Fruit fly (Drosophila melanogaster): ENCODE data around the gene kibra.
A peak's percentile ranks its signal among the peaks of the same experiment; 100 is the strongest.

kibra gene

DNA sequence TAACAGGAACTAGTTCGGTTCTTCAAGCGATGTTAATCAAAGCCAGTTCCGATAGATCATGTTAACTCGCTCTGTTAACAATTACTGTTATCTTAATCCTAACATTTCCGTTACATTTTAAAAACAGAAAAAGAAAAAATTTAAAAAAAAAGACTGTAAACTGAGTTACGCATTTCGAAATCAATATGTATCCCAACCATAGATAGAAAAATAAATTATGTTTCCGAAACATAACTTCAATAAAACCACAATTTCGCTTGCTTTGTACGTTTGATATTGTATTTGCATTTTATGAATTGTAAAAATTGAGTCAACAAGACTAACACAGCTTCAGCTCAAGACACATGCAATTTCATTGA lies 419 bp upstream of the kibra start:
- TF ChIP-seq tai (GFP tag; optimal IDR thresholded peaks at IDR 0.05) (peak; percentile 27), Dfd (GFP tag; optimal IDR thresholded peaks at IDR 0.05) (no peak), brk (GFP tag; optimal IDR thresholded peaks at IDR 0.05) (no peak), CG32264 (GFP tag; optimal IDR thresholded peaks at IDR 0.05) (no peak)

DNA sequence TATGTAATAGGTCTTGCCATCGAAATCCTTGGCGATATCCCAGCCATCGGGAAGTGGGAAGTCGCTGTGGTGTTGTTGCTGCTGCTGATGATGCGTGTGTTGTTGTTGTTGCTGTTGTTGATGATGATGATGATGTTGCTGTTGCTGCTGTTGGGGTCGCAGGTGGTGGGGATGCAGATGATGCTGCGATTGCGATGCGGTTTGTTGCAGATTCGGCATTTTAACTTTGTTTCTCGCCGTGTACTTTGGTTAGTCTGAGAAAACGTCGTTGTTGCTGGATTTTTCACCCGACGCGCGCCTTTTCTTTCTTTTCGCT lies 748 bp downstream of the kibra start:
- TF ChIP-seq Dif (GFP tag; optimal IDR thresholded peaks at IDR 0.05; ENCODE audit: partially characterized antibody) (no peak), psq (GFP tag; optimal IDR thresholded peaks at IDR 0.05) (no peak), foxo (GFP tag; optimal IDR thresholded peaks at IDR 0.05) (no peak), Dfd (GFP tag; optimal IDR thresholded peaks at IDR 0.05) (peak; percentile 38)

DNA sequence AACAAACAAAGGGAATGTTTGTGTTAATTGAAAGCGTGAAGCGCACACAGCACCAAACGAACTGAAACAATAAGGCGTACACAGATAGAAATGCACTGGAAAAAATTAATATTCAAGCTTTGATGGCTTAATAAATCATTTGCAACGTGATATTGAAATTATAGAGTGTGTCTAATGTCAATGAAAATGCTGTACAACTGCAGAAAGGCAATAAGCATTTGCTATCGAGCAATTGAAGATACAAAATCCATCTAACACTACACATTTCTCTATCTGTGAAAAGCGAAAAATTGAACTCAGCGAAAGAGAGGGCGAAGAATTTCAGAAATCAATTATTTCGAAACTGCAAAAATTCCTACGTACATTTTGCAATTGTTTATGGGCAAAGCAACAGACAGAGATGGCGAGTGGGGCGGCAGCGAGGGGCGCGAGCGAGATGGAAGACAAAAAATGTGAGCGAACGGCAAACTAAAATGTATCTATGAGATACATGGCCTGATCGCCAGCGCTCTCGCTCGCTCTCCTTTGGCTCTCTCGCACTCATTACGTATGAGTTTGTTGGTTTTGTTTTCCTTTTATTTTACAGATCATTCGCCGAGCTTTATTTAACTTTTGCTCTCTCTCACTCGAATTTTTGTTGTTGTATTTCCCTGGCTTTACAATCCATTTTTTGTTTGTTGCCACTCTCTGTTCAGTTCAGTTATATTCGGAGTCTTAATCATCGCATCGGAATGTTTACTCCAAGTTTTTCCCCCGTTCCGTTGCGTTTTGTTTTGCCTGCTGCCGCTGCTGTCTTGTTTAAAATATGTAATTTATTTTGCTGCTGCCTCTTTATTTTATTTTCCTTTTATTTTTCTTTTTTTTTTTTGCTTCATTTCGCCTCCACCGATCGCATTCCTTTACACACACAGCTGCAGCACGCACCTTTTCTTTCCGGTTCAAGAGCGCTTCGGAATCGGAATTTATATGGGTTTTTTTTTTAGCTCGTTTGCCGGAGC lies 1.8 kb downstream of the kibra start:
- TF ChIP-seq Hr83 (GFP tag; optimal IDR thresholded peaks at IDR 0.05; ENCODE audit: poor library complexity, severe bottlenecking) (no peak), lola (GFP tag; optimal IDR thresholded peaks at IDR 0.05) (no peak), Sp1 (GFP tag; optimal IDR thresholded peaks at IDR 0.05) (peak; percentile 28), Dfd (GFP tag; optimal IDR thresholded peaks at IDR 0.05) (no peak), woc (GFP tag; optimal IDR thresholded peaks at IDR 0.05) (no peak), dl (GFP tag; optimal IDR thresholded peaks at IDR 0.05; ENCODE audit: insufficient read depth in 1 of 2, partially characterized antibody in 2 of 2) (peak in 1 of 2 experiments; percentile 2), h (GFP tag; optimal IDR thresholded peaks at IDR 0.05) (peak; percentile 55), HLH106 (tag; optimal IDR thresholded peaks at IDR 0.05) (peak; percentile 45), Vsx2 (GFP tag; optimal IDR thresholded peaks at IDR 0.05; ENCODE audit: partially characterized antibody) (no peak), psq (GFP tag; optimal IDR thresholded peaks at IDR 0.05) (peak; percentile 41), fru (GFP tag; optimal IDR thresholded peaks at IDR 0.05) (peak; percentile 56), N (GFP tag; optimal IDR thresholded peaks at IDR 0.05) (no peak), usp (GFP tag; optimal IDR thresholded peaks at IDR 0.05) (no peak), Myc (optimal IDR thresholded peaks at IDR 0.05) (no peak), CG9705 (GFP tag; optimal IDR thresholded peaks at IDR 0.05) (no peak), Mio (GFP tag; optimal IDR thresholded peaks at IDR 0.05) (no peak), Jra (GFP tag; optimal IDR thresholded peaks at IDR 0.05) (peak; percentile 0), sv (GFP tag; optimal IDR thresholded peaks at IDR 0.05) (peak; percentile 48), Abd-B (GFP tag; optimal IDR thresholded peaks at IDR 0.05) (no peak), br (GFP tag; optimal IDR thresholded peaks at IDR 0.05) (peak; percentile 50), dmrt93B (GFP tag; optimal IDR thresholded peaks at IDR 0.05) (peak; percentile 25), Rel (GFP tag; optimal IDR thresholded peaks at IDR 0.05) (no peak), Rel (tag; optimal IDR thresholded peaks at IDR 0.05) (peak; percentile 92), pan (optimal IDR thresholded peaks at IDR 0.05) (no peak), Hr78 (GFP tag; optimal IDR thresholded peaks at IDR 0.05) (no peak), CG32264 (GFP tag; optimal IDR thresholded peaks at IDR 0.05) (no peak), rgr (GFP tag; optimal IDR thresholded peaks at IDR 0.05) (peak; percentile 70), ey (GFP tag; optimal IDR thresholded peaks at IDR 0.05) (peak; percentile 69), Dif (GFP tag; optimal IDR thresholded peaks at IDR 0.05; ENCODE audit: partially characterized antibody) (peak; percentile 36), OdsH (GFP tag; optimal IDR thresholded peaks at IDR 0.05) (peak; percentile 48), Hnf4 (GFP tag; optimal IDR thresholded peaks at IDR 0.05) (peak; percentile 56), foxo (GFP tag; optimal IDR thresholded peaks at IDR 0.05) (peak in 1 of 2 experiments; percentile 75), tai (GFP tag; optimal IDR thresholded peaks at IDR 0.05) (peak; percentile 45)

DNA sequence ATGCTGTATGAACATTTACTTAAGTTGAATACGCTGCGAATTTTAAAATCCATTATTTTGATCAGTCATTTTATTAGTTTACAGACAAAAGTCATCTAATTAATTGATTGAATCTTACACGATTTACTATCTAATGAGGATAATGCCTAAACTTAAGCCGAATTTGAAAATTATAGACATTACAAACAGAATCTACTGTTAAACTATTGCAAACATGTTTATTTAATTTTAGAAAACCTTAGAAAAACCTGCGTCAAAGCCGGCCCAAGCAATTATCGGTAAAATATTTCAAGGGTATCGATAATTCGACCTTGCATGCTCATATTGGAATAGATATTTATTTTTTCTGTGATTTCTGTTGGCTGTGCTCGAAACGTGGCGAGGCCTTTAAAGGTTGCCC lies 3.2 kb downstream of the kibra start:
- TF ChIP-seq CG32264 (GFP tag; optimal IDR thresholded peaks at IDR 0.05) (no peak), usp (GFP tag; optimal IDR thresholded peaks at IDR 0.05) (no peak), h (GFP tag; optimal IDR thresholded peaks at IDR 0.05) (no peak), Myc (optimal IDR thresholded peaks at IDR 0.05) (no peak), psq (GFP tag; optimal IDR thresholded peaks at IDR 0.05) (no peak), sv (GFP tag; optimal IDR thresholded peaks at IDR 0.05) (no peak), Jra (GFP tag; optimal IDR thresholded peaks at IDR 0.05) (no peak), Dfd (GFP tag; optimal IDR thresholded peaks at IDR 0.05) (no peak)
